Fruit fly (Drosophila melanogaster) whole organism, pupa: ENCODE measurements around the gene CG9592.

Experiments
- CG10348 ChIP-seq: fragments of 200-800 bp; sonication (Bioruptor generic); IDR thresholded peaks from 2 replicates; pipeline ENCODE4 v1.3.6; 2022; ENCODE audit warnings: missing biosample characterization, missing genetic modification characterization
- CG12605 ChIP-seq: fragments of 200-800 bp; sonication (Bioruptor generic); IDR thresholded peaks from 2 replicates; pipeline ENCODE4 v1.3.6; 2022; ENCODE audit warnings: missing biosample characterization, missing genetic modification characterization
- CG13204 ChIP-seq: fragments of 200-800 bp; sonication (Bioruptor generic); optimal IDR thresholded peaks from 2 replicates; lab custom pipeline; 2018; ENCODE audit warnings: missing biosample characterization, mild to moderate bottlenecking, missing genetic modification characterization, moderate library complexity
- CG14655 ChIP-seq: fragments of 200-800 bp; sonication (Bioruptor generic); optimal IDR thresholded peaks from 3 replicates; lab custom pipeline; 2017; ENCODE audit warnings: mild to moderate bottlenecking, missing biosample characterization, missing genetic modification reagents, missing genetic modification characterization
- CG15710 ChIP-seq: fragments of 200-800 bp; sonication (Bioruptor generic); optimal IDR thresholded peaks from 2 replicates; lab custom pipeline; 2018; ENCODE audit warnings: missing biosample characterization, mild to moderate bottlenecking, missing genetic modification characterization, moderate library complexity
- CG17806 ChIP-seq: fragments of 200-800 bp; sonication (Bioruptor generic); optimal IDR thresholded peaks from 2 replicates; lab custom pipeline; 2018; ENCODE audit warnings: missing biosample characterization, mild to moderate bottlenecking, missing genetic modification characterization, moderate library complexity
- CG32121 ChIP-seq: fragments of 200-800 bp; sonication (Bioruptor generic); IDR thresholded peaks from 2 replicates; pipeline ENCODE4 v1.3.6; 2022; ENCODE audit warnings: missing biosample characterization, missing genetic modification characterization
- CG34367 ChIP-seq: fragments of 200-800 bp; sonication (Bioruptor generic); optimal IDR thresholded peaks from 2 replicates; lab custom pipeline; 2018; ENCODE audit warnings: missing biosample characterization, mild to moderate bottlenecking, missing genetic modification characterization
- CG4496 ChIP-seq: fragments of 200-800 bp; sonication (Bioruptor generic); IDR thresholded peaks from 3 replicates; pipeline ENCODE4 v1.3.6; 2022; ENCODE audit warnings: missing biosample characterization, missing genetic modification characterization
- CG8159 ChIP-seq: fragments of 200-800 bp; sonication (Bioruptor generic); optimal IDR thresholded peaks from 3 replicates; lab custom pipeline; 2018; ENCODE audit warnings: missing biosample characterization, mild to moderate bottlenecking, missing genetic modification characterization, moderate library complexity
- CG8301 ChIP-seq: fragments of 200-800 bp; sonication (Bioruptor generic); optimal IDR thresholded peaks from 2 replicates; lab custom pipeline; 2018; ENCODE audit warnings: missing biosample characterization, mild to moderate bottlenecking, missing genetic modification characterization
- CG9948 ChIP-seq: fragments of 200-800 bp; sonication (Bioruptor generic); optimal IDR thresholded peaks from 2 replicates; lab custom pipeline; 2018; ENCODE audit warnings: missing biosample characterization, mild to moderate bottlenecking, missing genetic modification characterization, moderate library complexity
- D1 ChIP-seq: fragments of 200-800 bp; sonication (Bioruptor generic); optimal IDR thresholded peaks from 2 replicates; lab custom pipeline; 2018; ENCODE audit warnings: missing biosample characterization, mild to moderate bottlenecking, missing genetic modification characterization, moderate library complexity
- EcR ChIP-seq: fragments of 200-800 bp; sonication (Bioruptor generic); optimal IDR thresholded peaks from 3 replicates; lab custom pipeline; 2019; ENCODE audit warnings: missing biosample characterization, missing genetic modification characterization, mild to moderate bottlenecking, moderate library complexity, missing genetic modification reagents
- Ets98B ChIP-seq: fragments of 200-800 bp; sonication (Bioruptor generic); IDR thresholded peaks from 2 replicates; pipeline ENCODE4 v1.3.6; 2022; ENCODE audit warnings: missing biosample characterization, missing genetic modification characterization
- Pif1A ChIP-seq: fragments of 200-800 bp; sonication (Bioruptor generic); optimal IDR thresholded peaks from 3 replicates; lab custom pipeline; 2016; ENCODE audit warnings: missing biosample characterization, missing genetic modification characterization
- Pif1B ChIP-seq: fragments of 200-800 bp; sonication (Bioruptor generic); optimal IDR thresholded peaks from 3 replicates; lab custom pipeline; 2016; ENCODE audit warnings: missing biosample characterization, missing genetic modification characterization
- Snoo ChIP-seq: fragments of 200-800 bp; sonication (Bioruptor generic); optimal IDR thresholded peaks from 3 replicates; lab custom pipeline; 2017; ENCODE audit warnings: missing biosample characterization, mild to moderate bottlenecking, missing genetic modification characterization, inconsistent platforms
- fd96Ca ChIP-seq: fragments of 200-800 bp; sonication (Bioruptor generic); IDR thresholded peaks from 3 replicates; pipeline ENCODE4 v1.3.6; 2022; ENCODE audit warnings: missing biosample characterization, missing genetic modification characterization
- gl ChIP-seq: fragments of 200-800 bp; sonication (Bioruptor generic); optimal IDR thresholded peaks from 2 replicates; lab custom pipeline; 2018; ENCODE audit warnings: missing biosample characterization, mild to moderate bottlenecking, missing genetic modification characterization
- rn ChIP-seq: fragments of 200-800 bp; sonication (Bioruptor generic); IDR thresholded peaks from 2 replicates; pipeline ENCODE4 v1.3.6; 2022; ENCODE audit warnings: missing biosample characterization, missing genetic modification characterization

Gene CG9592

DNA sequence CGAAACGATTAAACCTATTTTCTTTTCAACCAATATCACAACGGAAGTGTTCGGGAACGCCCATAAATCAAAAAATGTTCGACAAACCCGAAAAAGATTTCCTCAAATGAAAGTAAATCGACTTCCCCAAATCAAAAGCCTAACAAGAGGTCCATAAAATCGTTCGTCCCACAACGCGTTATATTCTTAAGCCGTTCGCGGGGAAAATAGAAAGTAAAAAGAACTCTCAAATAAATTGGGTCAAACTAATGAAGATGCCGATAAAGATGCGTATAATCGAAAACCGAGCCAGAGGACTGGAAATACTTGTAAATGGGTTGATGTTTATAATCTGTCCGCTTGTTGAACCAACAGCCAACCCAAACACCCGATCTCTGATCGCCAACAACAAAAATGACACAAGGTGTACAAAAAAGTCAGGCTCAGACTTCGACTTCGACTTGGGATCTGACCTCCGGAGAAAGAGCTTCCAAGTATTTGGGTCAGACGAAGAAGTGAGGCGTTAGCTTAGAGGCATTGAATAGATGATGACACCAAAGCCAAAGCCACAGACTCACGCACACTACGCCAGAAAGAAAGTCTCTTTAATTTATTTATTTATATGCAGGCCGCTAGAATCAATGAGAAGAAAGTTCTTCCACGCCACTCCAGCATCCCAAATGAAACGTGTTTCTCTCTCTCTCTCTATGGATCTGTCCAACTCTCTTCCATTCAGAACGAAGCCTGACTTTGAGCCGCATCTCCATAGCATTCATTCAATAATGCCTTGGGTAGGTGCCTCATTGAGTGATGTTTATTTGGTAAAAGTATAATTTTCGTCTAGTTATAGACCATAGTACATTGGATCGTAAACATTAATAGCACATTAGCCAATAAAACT is 5.1 kb downstream of the CG9592 start:
- TF ChIP-seq CG14655 (GFP tag; lab: Kevin White, UChicago) (no peak), CG34367 (no peak), Pif1B (GFP tag; lab: Kevin White, UChicago) (no peak), CG13204 (GFP tag; lab: Kevin White, UChicago) (no peak), CG17806 (tag; lab: Kevin White, UChicago) (no peak), Pif1A (GFP tag; lab: Kevin White, UChicago) (no peak), fd96Ca (GFP tag; lab: Robert Waterston, UW) (no peak), CG12605 (GFP tag; lab: Robert Waterston, UW) (no peak), CG32121 (no peak), rn (GFP tag; lab: Robert Waterston, UW) (no peak), Ets98B (GFP tag; lab: Robert Waterston, UW) (no peak), CG9948 (tag; lab: Kevin White, UChicago) (no peak), Snoo (no peak), CG8159 (no peak), EcR (GFP tag; lab: Kevin White, UChicago) (no peak)

DNA sequence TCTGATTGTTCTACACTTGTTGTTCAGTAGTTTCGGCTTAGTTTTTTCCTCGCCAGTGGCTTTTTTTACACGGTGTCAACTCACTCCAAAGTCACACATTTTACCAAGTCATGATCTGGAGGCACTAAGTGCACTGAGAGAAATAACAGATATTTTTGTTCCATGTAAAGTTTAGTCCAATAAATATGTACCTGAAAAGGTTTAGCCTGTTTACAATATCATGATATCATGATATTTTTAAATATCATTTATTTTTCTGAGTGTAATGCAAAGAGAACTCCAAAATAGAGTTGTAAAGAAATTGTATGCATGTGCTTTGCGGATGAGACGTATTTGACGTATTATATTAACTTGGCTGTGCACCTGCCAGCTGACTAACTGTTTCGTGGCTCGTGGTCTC is 14.2 kb downstream of the CG9592 start:
- TF ChIP-seq CG17806 (tag; lab: Kevin White, UChicago): no peak
- TF ChIP-seq CG32121: no peak
- TF ChIP-seq EcR (GFP tag; lab: Kevin White, UChicago): no peak
- TF ChIP-seq Pif1A (GFP tag; lab: Kevin White, UChicago): no peak
- TF ChIP-seq CG8301 (tag; lab: Kevin White, UChicago): peak; percentile 28
- no peak for TF ChIP-seq rn (GFP tag; lab: Robert Waterston, UW)
- no peak for TF ChIP-seq Pif1B (GFP tag; lab: Kevin White, UChicago)
- TF ChIP-seq CG14655 (GFP tag; lab: Kevin White, UChicago): peak; percentile 6
- no peak for TF ChIP-seq Snoo
- TF ChIP-seq CG34367: no peak

DNA sequence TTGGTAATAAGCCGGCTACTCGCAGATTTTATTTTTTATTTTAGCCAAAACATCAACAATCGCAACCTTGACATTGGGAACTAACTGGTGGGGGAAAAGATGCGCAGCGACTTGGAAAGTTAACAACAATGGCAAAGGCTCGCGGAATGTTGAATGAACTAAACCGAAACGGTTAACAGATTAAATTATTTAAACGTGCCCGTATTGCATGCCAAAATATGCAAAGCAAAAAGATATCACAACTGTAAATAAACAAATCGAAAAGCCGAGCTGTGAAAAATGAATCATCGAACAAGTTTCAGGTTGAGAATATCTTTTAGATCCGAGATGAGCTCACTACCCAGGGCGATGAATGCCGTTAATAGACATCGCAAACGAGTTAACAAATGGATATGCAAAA is 15.5 kb downstream of the CG9592 start:
- no peak for TF ChIP-seq CG9948 (tag; lab: Kevin White, UChicago)
- no peak for TF ChIP-seq CG8301 (tag; lab: Kevin White, UChicago)
- no peak for TF ChIP-seq CG10348 (GFP tag; lab: Robert Waterston, UW)
- no peak for TF ChIP-seq Ets98B (GFP tag; lab: Robert Waterston, UW)
- no peak for TF ChIP-seq Pif1A (GFP tag; lab: Kevin White, UChicago)
- TF ChIP-seq Snoo: no peak
- no peak for TF ChIP-seq gl
- no peak for TF ChIP-seq CG13204 (GFP tag; lab: Kevin White, UChicago)
- no peak for TF ChIP-seq EcR (GFP tag; lab: Kevin White, UChicago)
- TF ChIP-seq CG34367: no peak
- TF ChIP-seq CG12605 (GFP tag; lab: Robert Waterston, UW): no peak
- no peak for TF ChIP-seq CG14655 (GFP tag; lab: Kevin White, UChicago)
- TF ChIP-seq D1 (tag; lab: Kevin White, UChicago): no peak
- no peak for TF ChIP-seq CG4496 (GFP tag; lab: Robert Waterston, UW)
- TF ChIP-seq CG17806 (tag; lab: Kevin White, UChicago): no peak
- no peak for TF ChIP-seq Pif1B (GFP tag; lab: Kevin White, UChicago)
- TF ChIP-seq CG8159: no peak
- TF ChIP-seq rn (GFP tag; lab: Robert Waterston, UW): no peak
- no peak for TF ChIP-seq CG15710 (tag; lab: Kevin White, UChicago)

DNA sequence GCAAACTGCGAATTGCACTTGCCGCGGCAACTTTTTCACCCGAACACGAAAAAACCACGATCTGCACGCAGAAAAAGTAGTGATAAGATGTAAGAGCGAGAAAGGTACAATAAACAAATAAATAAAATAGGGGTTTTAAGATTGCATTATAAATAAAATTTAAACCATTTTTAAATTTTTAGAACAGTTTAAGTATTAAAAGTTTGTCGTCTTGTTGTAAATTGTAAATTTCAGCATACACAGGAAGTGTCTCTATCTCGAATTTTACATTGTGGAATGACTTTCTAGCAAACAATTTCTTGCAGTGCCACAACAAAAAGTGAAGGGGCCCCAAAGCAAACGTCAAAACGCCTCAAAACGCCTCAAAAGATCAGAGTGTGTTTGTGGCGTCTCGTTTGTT is 17.0 kb downstream of the CG9592 start:
- TF ChIP-seq CG17806 (tag; lab: Kevin White, UChicago): peak; percentile 50
- TF ChIP-seq CG12605 (GFP tag; lab: Robert Waterston, UW): peak; percentile 62; the same call in 1 of the 2 replicates
- TF ChIP-seq Pif1B (GFP tag; lab: Kevin White, UChicago): peak; percentile 35
- TF ChIP-seq CG9948 (tag; lab: Kevin White, UChicago): peak; percentile 65
- TF ChIP-seq EcR (GFP tag; lab: Kevin White, UChicago): no peak
- no peak for TF ChIP-seq gl
- TF ChIP-seq CG34367: peak; percentile 40
- TF ChIP-seq CG14655 (GFP tag; lab: Kevin White, UChicago): peak; percentile 85
- TF ChIP-seq CG10348 (GFP tag; lab: Robert Waterston, UW): no peak
- TF ChIP-seq CG4496 (GFP tag; lab: Robert Waterston, UW): peak; percentile 64; the same call in 2 of the 3 replicates
- peak; percentile 7 for TF ChIP-seq Snoo
- no peak; the same call in 2 of the 3 replicates for TF ChIP-seq fd96Ca (GFP tag; lab: Robert Waterston, UW)
- TF ChIP-seq D1 (tag; lab: Kevin White, UChicago): peak; percentile 9
- no peak for TF ChIP-seq CG13204 (GFP tag; lab: Kevin White, UChicago)
- peak; percentile 48 for TF ChIP-seq CG15710 (tag; lab: Kevin White, UChicago)
- TF ChIP-seq rn (GFP tag; lab: Robert Waterston, UW): no peak
- TF ChIP-seq CG32121: peak; percentile 79
- peak; percentile 71 for TF ChIP-seq Ets98B (GFP tag; lab: Robert Waterston, UW)
- peak; percentile 67 for TF ChIP-seq Pif1A (GFP tag; lab: Kevin White, UChicago)
- TF ChIP-seq CG8159: peak; percentile 68
- peak; percentile 87 for TF ChIP-seq CG8301 (tag; lab: Kevin White, UChicago)

DNA sequence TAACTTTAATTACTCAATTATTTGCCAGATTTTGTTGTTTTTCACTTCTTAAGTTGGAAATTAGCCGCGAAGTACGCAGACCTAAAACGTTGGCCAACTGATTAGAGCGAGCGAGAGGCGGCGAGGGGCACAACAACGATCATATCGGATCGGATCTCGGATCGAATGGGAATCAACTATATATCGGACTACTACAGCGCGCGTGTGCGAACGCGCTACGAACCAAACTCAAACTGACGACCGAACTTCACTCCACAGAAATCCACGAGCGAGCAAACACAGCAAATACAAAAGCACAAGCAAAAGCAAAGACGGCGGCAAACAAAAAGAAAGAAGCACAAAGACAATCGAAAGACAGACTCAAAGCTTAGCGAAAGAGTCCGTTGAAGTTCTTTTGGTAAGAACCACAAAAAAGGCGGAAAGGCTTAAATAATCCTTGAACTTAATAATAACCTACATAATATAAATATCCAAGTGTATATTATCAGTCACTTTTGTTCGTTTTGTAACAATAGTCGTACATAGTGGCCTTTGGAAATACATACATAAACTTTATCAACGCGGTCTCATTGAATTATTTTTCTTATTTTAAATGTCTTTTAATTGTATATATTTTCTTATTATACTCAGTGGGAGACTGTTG is 18.5 kb downstream of the CG9592 start, which contains the start of the genes bbg and CG43246:
bbg (minus strand) TSS at position 235 of the 643 bp plus-strand sequence.
CG43246 (plus strand) TSS at position 593 of the 643 bp plus-strand sequence.
- TF ChIP-seq CG4496 (GFP tag; lab: Robert Waterston, UW): peak; percentile 64; the same call in 1 of the 3 replicates
- TF ChIP-seq CG8301 (tag; lab: Kevin White, UChicago): no peak
- TF ChIP-seq CG8159: no peak
- no peak for TF ChIP-seq Snoo
- TF ChIP-seq CG32121: peak; percentile 18; the same call in 1 of the 2 replicates
- no peak for TF ChIP-seq CG9948 (tag; lab: Kevin White, UChicago)
- peak; percentile 3 for TF ChIP-seq EcR (GFP tag; lab: Kevin White, UChicago)
- no peak for TF ChIP-seq CG17806 (tag; lab: Kevin White, UChicago)
- TF ChIP-seq D1 (tag; lab: Kevin White, UChicago): no peak
- TF ChIP-seq gl: no peak
- no peak for TF ChIP-seq CG15710 (tag; lab: Kevin White, UChicago)
- TF ChIP-seq Pif1A (GFP tag; lab: Kevin White, UChicago): no peak
- peak; percentile 46; the same call in 1 of the 2 replicates for TF ChIP-seq Ets98B (GFP tag; lab: Robert Waterston, UW)
- TF ChIP-seq Pif1B (GFP tag; lab: Kevin White, UChicago): no peak
- TF ChIP-seq CG34367: no peak
- no peak for TF ChIP-seq CG14655 (GFP tag; lab: Kevin White, UChicago)
